Worm (Caenorhabditis elegans) whole organism, young adult: ENCODE data around the gene C52E2.4.

Experiments
- B0019.2 ChIP-seq: fragments of 200-800 bp; sonication (Bioruptor generic); conservative IDR thresholded peaks from 2 replicates; pipeline ENCODE4 v1.3.6; 2022; ENCODE audit warnings: missing genetic modification reagents, missing genetic modification characterization, missing compliant biosample characterization
- C06A6.2 ChIP-seq: fragments of 200-800 bp; sonication (Bioruptor generic); conservative IDR thresholded peaks from 2 replicates; pipeline ENCODE4 v1.3.6; 2022; ENCODE audit warnings: missing genetic modification characterization, missing compliant biosample characterization
- F33H1.4 ChIP-seq: fragments of 200-800 bp; sonication (Bioruptor generic); IDR thresholded peaks from 2 replicates; pipeline ENCODE4 v1.3.6; 2022; ENCODE audit warnings: missing genetic modification reagents, missing genetic modification characterization, missing compliant biosample characterization
- F57A8.1 ChIP-seq: fragments of 200-800 bp; sonication (Bioruptor generic); optimal IDR thresholded peaks from 2 replicates; lab custom pipeline; 2018; ENCODE audit warnings: mild to moderate bottlenecking, missing genetic modification characterization, moderate library complexity, missing compliant biosample characterization
- akir-1 ChIP-seq: fragments of 200-800 bp; sonication (Bioruptor generic); optimal IDR thresholded peaks from 2 replicates; lab custom pipeline; 2018; ENCODE audit warnings: mild to moderate bottlenecking, missing genetic modification characterization, moderate library complexity, missing compliant biosample characterization
- athp-1 ChIP-seq: sonication (generic microtip); optimal IDR thresholded peaks from 2 replicates; lab custom pipeline; 2017; ENCODE audit warnings: mild to moderate bottlenecking, missing genetic modification characterization, missing compliant biosample characterization
- bed-1 ChIP-seq: fragments of 200-800 bp; sonication (Bioruptor generic); IDR thresholded peaks from 2 replicates; pipeline ENCODE4 v1.3.6; 2022; ENCODE audit warnings: missing genetic modification reagents, missing genetic modification characterization, missing compliant biosample characterization
- cebp-1 ChIP-seq, 2 experiments: fragments of 200-800 bp in 1 of 2; sonication (Bioruptor generic) in 1 of 2; sonication (generic microtip) in 1 of 2; IDR thresholded peaks in 1 of 2; optimal IDR thresholded peaks in 1 of 2; 2 replicates each; pipeline versions ENCODE4 v1.3.6 to Lab custom; 2017 to 2022; ENCODE audit warnings: missing compliant biosample characterization in 2 of 2, missing genetic modification characterization in 2 of 2, mild to moderate bottlenecking in 1 of 2, missing genetic modification reagents in 1 of 2, moderate library complexity in 1 of 2
- cebp-2 ChIP-seq: fragments of 200-800 bp; sonication (Bioruptor generic); IDR thresholded peaks from 2 replicates; pipeline ENCODE4 v1.3.6; 2022; ENCODE audit warnings: missing genetic modification characterization, missing compliant biosample characterization
- ceh-27 ChIP-seq: fragments of 200-800 bp; sonication (Bioruptor generic); optimal IDR thresholded peaks from 2 replicates; lab custom pipeline; 2018; ENCODE audit warnings: mild to moderate bottlenecking, missing genetic modification characterization, moderate library complexity, missing compliant biosample characterization
- ceh-58 ChIP-seq: fragments of 200-800 bp; sonication (Bioruptor generic); IDR thresholded peaks from 2 replicates; pipeline ENCODE4 v1.3.6; 2022; ENCODE audit warnings: missing genetic modification characterization, missing compliant biosample characterization
- chd-7 ChIP-seq: sonication (generic microtip); optimal IDR thresholded peaks from 2 replicates; lab custom pipeline; 2016; ENCODE audit warnings: mild to moderate bottlenecking, missing genetic modification characterization, moderate library complexity, missing compliant biosample characterization
- dox-1 ChIP-seq: fragments of 200-800 bp; sonication (Bioruptor generic); IDR thresholded peaks from 2 replicates; pipeline ENCODE4 v1.3.6; 2022; ENCODE audit warnings: missing genetic modification reagents, missing genetic modification characterization, missing compliant biosample characterization
- hlh-26 ChIP-seq: fragments of 200-800 bp; sonication (Bioruptor generic); conservative IDR thresholded peaks from 2 replicates; pipeline ENCODE4 v1.3.6; 2022; ENCODE audit warnings: missing genetic modification reagents, missing genetic modification characterization, missing compliant biosample characterization
- lin-40 ChIP-seq: sonication (generic microtip); optimal IDR thresholded peaks from 2 replicates; lab custom pipeline; 2016; ENCODE audit warnings: missing genetic modification characterization, mild to moderate bottlenecking, missing compliant biosample characterization, missing genotype, missing genetic modification reagents
- madf-6 ChIP-seq: fragments of 200-800 bp; sonication (Bioruptor generic); IDR thresholded peaks from 2 replicates; pipeline ENCODE4 v1.3.6; 2022; ENCODE audit warnings: missing genetic modification reagents, missing genetic modification characterization, missing compliant biosample characterization
- mel-28 ChIP-seq: sonication (generic microtip); optimal IDR thresholded peaks from 2 replicates; lab custom pipeline; 2016; ENCODE audit warnings: borderline replicate concordance, mild to moderate bottlenecking, missing genetic modification characterization, missing compliant biosample characterization
- nfya-2 ChIP-seq: fragments of 200-800 bp; sonication (Bioruptor generic); IDR thresholded peaks from 2 replicates; pipeline ENCODE4 v1.3.6; 2022; ENCODE audit warnings: missing genetic modification reagents, missing genetic modification characterization, missing compliant biosample characterization
- nhr-80 ChIP-seq: sonication (generic microtip); optimal IDR thresholded peaks from 2 replicates; lab custom pipeline; 2016; ENCODE audit warnings: missing genetic modification characterization, missing compliant biosample characterization
- nhr-90 ChIP-seq: sonication (generic microtip); optimal IDR thresholded peaks from 2 replicates; lab custom pipeline; 2016; ENCODE audit warnings: missing genotype, mild to moderate bottlenecking, missing genetic modification characterization, missing compliant biosample characterization
- pbrm-1 ChIP-seq: fragments of 200-800 bp; sonication (Bioruptor generic); IDR thresholded peaks from 2 replicates; pipeline ENCODE4 v1.3.6; 2022; ENCODE audit warnings: missing genetic modification reagents, missing genetic modification characterization, missing compliant biosample characterization
- rec-8 ChIP-seq, 2 experiments: sonication (generic microtip); optimal IDR thresholded peaks; 2 replicates each; lab custom pipeline; 2016; ENCODE audit warnings: mild to moderate bottlenecking in 2 of 2, missing genetic modification characterization in 2 of 2, missing genetic modification reagents in 2 of 2, missing genotype in 2 of 2, missing biosample characterization in 1 of 2, missing compliant biosample characterization in 1 of 2, moderate library complexity in 1 of 2
- rpc-1 ChIP-seq, 2 experiments: fragments of 150-350 bp in 1 of 2; sonication (generic microtip) in 1 of 2; optimal IDR thresholded peaks; 2 replicates each; lab custom pipeline; 2014 to 2018; ENCODE audit warnings: missing biosample characterization in 1 of 2, missing genetic modification characterization in 1 of 2, missing genetic modification reagents in 1 of 2, missing genotype in 1 of 2
- snpc-1.1 ChIP-seq: sonication (generic microtip); optimal IDR thresholded peaks from 2 replicates; lab custom pipeline; 2017; ENCODE audit warnings: missing genetic modification characterization, mild to moderate bottlenecking, missing compliant biosample characterization, antibody characterized with exemption, moderate library complexity, missing genotype, missing genetic modification reagents; ENCODE audit not compliant: insufficient read depth
- snpc-1.3 ChIP-seq: sonication (generic microtip); optimal IDR thresholded peaks from 2 replicates; lab custom pipeline; 2017; ENCODE audit warnings: missing genetic modification characterization, mild to moderate bottlenecking, missing compliant biosample characterization, antibody characterized with exemption, moderate library complexity, missing genotype, missing genetic modification reagents; ENCODE audit not compliant: insufficient read depth
- snpc-4 ChIP-seq, 5 experiments: fragments of 150-350 bp in 1 of 5; sonication (generic microtip) in 4 of 5; optimal IDR thresholded peaks; 2 replicates each; lab custom pipeline; 2014 to 2018; ENCODE audit warnings: missing genetic modification characterization in 5 of 5, missing biosample characterization in 3 of 5, antibody characterized with exemption in 2 of 5, mild to moderate bottlenecking in 2 of 5, missing compliant biosample characterization in 2 of 5, missing genotype in 2 of 5, moderate library complexity in 2 of 5, missing genetic modification reagents in 1 of 5
- somi-1 ChIP-seq: fragments of 200-800 bp; sonication (Bioruptor generic); optimal IDR thresholded peaks from 2 replicates; lab custom pipeline; 2018; ENCODE audit warnings: mild to moderate bottlenecking, missing genetic modification characterization, missing compliant biosample characterization
- sptf-2 ChIP-seq: fragments of 200-800 bp; sonication (Bioruptor generic); optimal IDR thresholded peaks from 2 replicates; lab custom pipeline; 2018; ENCODE audit warnings: mild to moderate bottlenecking, missing genetic modification characterization, missing compliant biosample characterization
- zim-3 ChIP-seq: sonication (generic microtip); optimal IDR thresholded peaks from 2 replicates; lab custom pipeline; 2017; ENCODE audit warnings: mild to moderate bottlenecking, missing genetic modification characterization, moderate library complexity, missing compliant biosample characterization
- ztf-18 ChIP-seq: sonication (generic microtip); optimal IDR thresholded peaks from 2 replicates; lab custom pipeline; 2016; ENCODE audit warnings: missing genotype, mild to moderate bottlenecking, missing genetic modification characterization, missing compliant biosample characterization
- ztf-26 ChIP-seq: sonication (generic microtip); optimal IDR thresholded peaks from 2 replicates; lab custom pipeline; 2017; ENCODE audit warnings: missing genetic modification characterization, missing compliant biosample characterization
- ztf-3 ChIP-seq: fragments of 200-800 bp; sonication (Bioruptor generic); optimal IDR thresholded peaks from 2 replicates; lab custom pipeline; 2018; ENCODE audit warnings: mild to moderate bottlenecking, missing genetic modification characterization, missing compliant biosample characterization

Gene C52E2.4

ce11 chrII:1878663-1879062 lies 35.7 kb downstream of the C52E2.4 start, which contains the start of gene math-16:
TSS of gene math-16 (minus strand) at chrII:1878763.
- no peak for TF ChIP-seq ztf-26 (tag; lab: Kevin White, UChicago)
- TF ChIP-seq F33H1.4 (GFP tag; lab: Robert Waterston, UW) = no peak
- TF ChIP-seq hlh-26 (GFP tag; lab: Robert Waterston, UW) = no peak
- TF ChIP-seq somi-1 (GFP tag; lab: Kevin White, UChicago) = no peak
- TF ChIP-seq zim-3 (tag; lab: Kevin White, UChicago) = no peak
- no peak for TF ChIP-seq sptf-2
- no peak for TF ChIP-seq F57A8.1 (GFP tag; lab: Kevin White, UChicago)
- no peak for TF ChIP-seq cebp-1 (GFP tag; IDR thresholded peaks at IDR 0.05; lab: Robert Waterston, UW)
- no peak for TF ChIP-seq cebp-1 (tag; optimal IDR thresholded peaks at IDR 0.05; lab: Kevin White, UChicago)
- TF ChIP-seq athp-1 (tag; lab: Kevin White, UChicago) = no peak
- no peak for TF ChIP-seq C06A6.2 (GFP tag; lab: Robert Waterston, UW)
- TF ChIP-seq nfya-2 (GFP tag; lab: Robert Waterston, UW) = no peak

DNA sequence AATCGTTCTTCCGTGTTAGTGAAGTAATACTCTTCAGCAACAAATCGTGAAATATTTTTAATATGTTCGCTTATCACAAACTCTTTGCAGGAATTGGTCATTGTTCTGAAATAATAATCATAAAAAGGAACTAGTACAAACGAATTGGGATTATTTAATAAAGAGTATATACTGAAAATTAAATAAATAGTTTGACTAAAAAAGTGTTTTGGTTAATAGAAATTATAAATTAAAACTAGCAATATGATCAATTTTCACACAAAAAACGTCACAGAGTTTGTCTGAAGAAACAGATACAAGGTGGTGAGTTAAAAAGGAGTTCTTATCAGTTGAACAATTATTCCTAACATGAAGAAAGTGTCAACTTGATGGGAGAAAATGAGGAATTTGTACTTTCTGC lies 39.8 kb downstream of the C52E2.4 start, which contains the start of gene math-5:
Gene math-5 (minus strand): TSS at position 101 of the 400 bp plus-strand sequence.
- TF ChIP-seq ztf-3 (GFP tag; lab: Kevin White, UChicago) (no peak), snpc-1.1 (tag; lab: Kevin White, UChicago) (no peak), ztf-26 (tag; lab: Kevin White, UChicago) (no peak), lin-40 (no peak), ceh-27 (GFP tag; lab: Kevin White, UChicago) (no peak), ceh-58 (no peak), nhr-90 (tag; lab: Kevin White, UChicago) (no peak), hlh-26 (GFP tag; lab: Robert Waterston, UW) (no peak), madf-6 (GFP tag; lab: Robert Waterston, UW) (no peak), chd-7 (tag; lab: Kevin White, UChicago) (no peak), B0019.2 (GFP tag; lab: Robert Waterston, UW) (no peak)

DNA sequence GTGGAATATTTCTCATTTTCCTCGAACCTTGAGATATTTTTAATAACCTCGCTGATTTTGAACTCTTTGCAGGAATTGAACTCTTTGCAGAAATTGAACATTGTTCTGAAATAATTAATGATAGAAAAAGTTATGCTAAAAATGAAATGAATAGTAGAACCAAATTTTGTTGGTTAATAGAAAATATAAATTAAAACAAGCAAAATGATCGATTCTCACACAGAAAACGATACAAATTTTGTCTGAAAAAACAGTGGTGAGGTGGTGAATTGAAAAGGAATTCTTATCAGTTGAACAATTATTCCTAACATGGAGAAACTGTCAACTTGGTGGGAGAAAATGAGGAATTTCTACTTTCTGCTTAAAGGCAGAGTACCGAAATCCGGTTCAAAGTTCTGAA lies 41.7 kb downstream of the C52E2.4 start, which contains the start of gene math-6:
Gene math-6 (minus strand): TSS at position 101 of the 400 bp plus-strand sequence.
- TF ChIP-seq snpc-1.3 (tag; lab: Kevin White, UChicago) (no peak), lin-40 (no peak), pbrm-1 (GFP tag; lab: Robert Waterston, UW) (no peak), bed-1 (GFP tag; lab: Robert Waterston, UW) (no peak), mel-28 (no peak), rec-8 (tag; optimal IDR thresholded peaks at IDR 0.05; lab: Kevin White, UChicago) (no peak), akir-1 (no peak), snpc-4 (GFP tag; optimal IDR thresholded peaks at IDR 0.05; lab: Kevin White, UChicago) (no peak), snpc-4 (tag; optimal IDR thresholded peaks at IDR 0.05; lab: Kevin White, UChicago) (no peak), ztf-26 (tag; lab: Kevin White, UChicago) (no peak)

- TF ChIP-seq rpc-1 (optimal IDR thresholded peaks at IDR 0.05; lab: Kevin White, UChicago) = no peak
- no peak for TF ChIP-seq rpc-1 (tag; optimal IDR thresholded peaks at IDR 0.05; lab: Kevin White, UChicago)
- TF ChIP-seq nhr-80 (tag; lab: Kevin White, UChicago) = no peak
- no peak for TF ChIP-seq ztf-18 (tag; lab: Kevin White, UChicago)
- no peak for TF ChIP-seq cebp-2 (GFP tag; lab: Robert Waterston, UW)
- no peak for TF ChIP-seq dox-1 (GFP tag; lab: Robert Waterston, UW)
These were observed 43.4 kb downstream of the C52E2.4 start, which contains the start of gene math-7 for ce11 chrII:1886379-1886778. TSS of gene math-7 (minus strand) at chrII:1886479.
